Worm (Caenorhabditis elegans): ENCODE measurements around the gene F08B12.4.

DNA sequence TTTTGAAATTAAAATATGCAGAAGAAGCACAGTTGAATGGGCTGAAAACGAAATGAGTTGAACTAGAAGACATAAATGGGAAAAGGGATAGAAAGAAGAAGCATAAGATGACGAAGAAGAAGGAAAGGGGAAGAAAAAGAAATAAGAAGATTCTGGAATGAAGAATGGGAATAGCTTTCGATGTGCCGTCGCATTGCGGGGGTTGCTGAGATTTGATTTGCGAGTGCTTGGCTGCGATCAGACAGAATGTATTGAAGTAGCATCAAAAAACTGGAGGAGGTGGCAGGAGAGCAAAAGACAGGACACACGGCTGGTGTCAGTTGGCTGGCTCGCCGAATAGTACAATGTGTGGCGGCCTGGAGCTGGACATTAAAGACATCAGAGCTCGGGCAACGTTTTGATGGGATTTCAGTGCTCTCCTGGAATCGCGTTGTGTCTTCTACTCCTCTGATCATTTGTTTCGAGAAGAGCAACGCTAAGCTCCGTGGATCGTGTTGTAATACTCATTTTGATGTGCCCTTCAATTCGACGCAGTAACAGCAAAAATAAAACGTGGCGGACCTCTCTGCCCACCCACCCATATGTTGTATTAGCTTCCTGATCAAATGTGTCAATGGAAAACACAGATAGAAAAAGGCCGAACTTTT, 28.3 kb downstream of the F08B12.4 start:
- TF ChIP-seq nhr-11 (tag; optimal IDR thresholded peaks at IDR 0.05) (no peak), nhr-48 (tag; optimal IDR thresholded peaks at IDR 0.05) (no peak), nhr-25 (tag; optimal IDR thresholded peaks at IDR 0.05; ENCODE audit: borderline replicate concordance, insufficient read depth) (no peak), unc-39 (tag; optimal IDR thresholded peaks at IDR 0.05) (no peak), nhr-237 (tag; optimal IDR thresholded peaks at IDR 0.05) (no peak), ceh-20 (GFP tag; IDR thresholded peaks at IDR 0.05) (no peak), arid-1 (GFP tag; conservative IDR thresholded peaks at IDR 0.05) (no peak), zfp-3 (GFP tag; conservative IDR thresholded peaks at IDR 0.05) (no peak)

Measured in whole organism, L4 larva.